Worm (Caenorhabditis elegans) whole organism, mixed stage, embryonic: Measurements from ENCODE around the gene ttr-38.

Source experiments
- M03D4.4 ChIP-seq: sonication (generic microtip); optimal IDR thresholded peaks from 2 replicates; lab custom pipeline; 2017; ENCODE audit warnings: mild to moderate bottlenecking, missing genetic modification characterization, missing compliant biosample characterization
- bed-3 ChIP-seq: fragments of 200-800 bp; sonication (Bioruptor generic); optimal IDR thresholded peaks from 3 replicates; lab custom pipeline; 2018; ENCODE audit warnings: mild to moderate bottlenecking, missing genetic modification characterization, moderate library complexity, missing compliant biosample characterization
- blmp-1 ChIP-seq: fragments of 150-350 bp; optimal IDR thresholded peaks from 2 replicates; lab custom pipeline; 2014; ENCODE audit warnings: missing biosample characterization, missing genetic modification characterization
- ceh-39 ChIP-seq: fragments of 150-350 bp; optimal IDR thresholded peaks from 2 replicates; lab custom pipeline; 2014; ENCODE audit warnings: missing biosample characterization, missing genetic modification characterization
- ceh-43 ChIP-seq: fragments of 200-800 bp; sonication (Bioruptor generic); optimal IDR thresholded peaks from 2 replicates; lab custom pipeline; 2018; ENCODE audit warnings: mild to moderate bottlenecking, missing genetic modification characterization, moderate library complexity, missing compliant biosample characterization
- ceh-83 ChIP-seq: fragments of 200-800 bp; sonication (Bioruptor generic); optimal IDR thresholded peaks from 2 replicates; lab custom pipeline; 2018; ENCODE audit warnings: mild to moderate bottlenecking, missing genetic modification characterization, missing compliant biosample characterization
- ces-1 ChIP-seq: fragments of 150-350 bp; optimal IDR thresholded peaks from 2 replicates; lab custom pipeline; 2014; ENCODE audit warnings: missing biosample characterization, missing genetic modification reagents, missing genetic modification characterization
- cnd-1 ChIP-seq: fragments of 200-800 bp; sonication (Bioruptor generic); optimal IDR thresholded peaks from 2 replicates; lab custom pipeline; 2018; ENCODE audit warnings: mild to moderate bottlenecking, missing genetic modification characterization, missing compliant biosample characterization
- drap-1 ChIP-seq: fragments of 200-800 bp; sonication (Bioruptor generic); optimal IDR thresholded peaks from 3 replicates; lab custom pipeline; 2018; ENCODE audit warnings: mild to moderate bottlenecking, missing genetic modification characterization, missing compliant biosample characterization
- elt-1 ChIP-seq: sonication (generic microtip); optimal IDR thresholded peaks from 2 replicates; lab custom pipeline; 2017; ENCODE audit warnings: missing genetic modification characterization, mild to moderate bottlenecking, missing compliant biosample characterization, antibody characterized with exemption, moderate library complexity, borderline replicate concordance; ENCODE audit not compliant: insufficient read depth
- elt-3 ChIP-seq: fragments of 150-350 bp; optimal IDR thresholded peaks from 2 replicates; lab custom pipeline; 2014; ENCODE audit warnings: missing biosample characterization, missing genetic modification characterization
- flh-1 ChIP-seq: fragments of 200-800 bp; sonication (Bioruptor generic); optimal IDR thresholded peaks from 2 replicates; lab custom pipeline; 2018; ENCODE audit warnings: mild to moderate bottlenecking, missing genetic modification characterization, moderate library complexity, missing compliant biosample characterization
- ham-2 ChIP-seq: fragments of 200-800 bp; sonication (Bioruptor generic); optimal IDR thresholded peaks from 2 replicates; lab custom pipeline; 2018; ENCODE audit warnings: mild to moderate bottlenecking, missing genetic modification characterization, missing compliant biosample characterization
- hlh-1 ChIP-seq: fragments of 150-350 bp; optimal IDR thresholded peaks from 2 replicates; lab custom pipeline; 2014; ENCODE audit warnings: missing biosample characterization, missing genetic modification reagents, missing genetic modification characterization
- lin-13 ChIP-seq: fragments of 150-350 bp; optimal IDR thresholded peaks from 2 replicates; lab custom pipeline; 2014; ENCODE audit warnings: missing biosample characterization, missing genetic modification characterization
- lin-32 ChIP-seq: fragments of 200-800 bp; sonication (Bioruptor generic); optimal IDR thresholded peaks from 2 replicates; lab custom pipeline; 2018; ENCODE audit warnings: mild to moderate bottlenecking, missing genetic modification characterization, missing compliant biosample characterization
- lsy-2 ChIP-seq: fragments of 150-350 bp; optimal IDR thresholded peaks from 2 replicates; lab custom pipeline; 2014; ENCODE audit warnings: missing biosample characterization, missing genetic modification characterization
- mab-5 ChIP-seq: fragments of 150-350 bp; optimal IDR thresholded peaks from 2 replicates; lab custom pipeline; 2014; ENCODE audit warnings: missing biosample characterization, missing genetic modification characterization
- mep-1 ChIP-seq: fragments of 150-350 bp; optimal IDR thresholded peaks from 2 replicates; lab custom pipeline; 2017; ENCODE audit warnings: missing biosample characterization, missing genetic modification reagents, missing genetic modification characterization, inconsistent platforms
- mls-2 ChIP-seq: sonication (generic microtip); optimal IDR thresholded peaks from 2 replicates; lab custom pipeline; 2016; ENCODE audit warnings: mild to moderate bottlenecking, missing genetic modification characterization, moderate library complexity, missing compliant biosample characterization
- nhr-12 ChIP-seq: fragments of 150-350 bp; optimal IDR thresholded peaks from 2 replicates; lab custom pipeline; 2014; ENCODE audit warnings: missing biosample characterization, missing genetic modification characterization
- nhr-2 ChIP-seq: fragments of 150-350 bp; optimal IDR thresholded peaks from 2 replicates; lab custom pipeline; 2014; ENCODE audit warnings: missing biosample characterization, missing genetic modification characterization
- nhr-237 ChIP-seq: fragments of 150-350 bp; optimal IDR thresholded peaks from 2 replicates; lab custom pipeline; 2014; ENCODE audit warnings: missing biosample characterization, missing genetic modification characterization
- nhr-28 ChIP-seq: fragments of 150-350 bp; optimal IDR thresholded peaks from 2 replicates; lab custom pipeline; 2014; ENCODE audit warnings: missing biosample characterization, missing genetic modification characterization
- nhr-76 ChIP-seq: sonication (generic microtip); optimal IDR thresholded peaks from 2 replicates; lab custom pipeline; 2017; ENCODE audit warnings: missing biosample characterization, missing genetic modification characterization
- pha-4 ChIP-seq: fragments of 150-350 bp; optimal IDR thresholded peaks from 2 replicates; lab custom pipeline; 2018; ENCODE audit warnings: missing biosample characterization, missing genetic modification reagents, missing genetic modification characterization
- sem-2 ChIP-seq: fragments of 200-800 bp; sonication (Bioruptor generic); optimal IDR thresholded peaks from 2 replicates; lab custom pipeline; 2018; ENCODE audit warnings: mild to moderate bottlenecking, missing genetic modification characterization, missing compliant biosample characterization
- snpc-4 ChIP-seq: fragments of 150-350 bp; optimal IDR thresholded peaks from 2 replicates; lab custom pipeline; 2014; ENCODE audit warnings: missing biosample characterization, missing genetic modification characterization
- sptf-1 ChIP-seq: sonication (generic microtip); optimal IDR thresholded peaks from 2 replicates; lab custom pipeline; 2017; ENCODE audit warnings: mild to moderate bottlenecking, missing genetic modification characterization, moderate library complexity, missing compliant biosample characterization
- tbx-8 ChIP-seq: fragments of 200-800 bp; sonication (Bioruptor generic); optimal IDR thresholded peaks from 2 replicates; lab custom pipeline; 2018; ENCODE audit warnings: mild to moderate bottlenecking, missing genetic modification characterization, moderate library complexity, missing compliant biosample characterization
- unc-120 ChIP-seq: sonication (generic microtip); optimal IDR thresholded peaks from 2 replicates; lab custom pipeline; 2017; ENCODE audit warnings: missing genetic modification characterization, missing compliant biosample characterization; ENCODE audit not compliant: poor library complexity, severe bottlenecking
- unc-39 ChIP-seq: fragments of 150-350 bp; optimal IDR thresholded peaks from 2 replicates; lab custom pipeline; 2014; ENCODE audit warnings: missing biosample characterization, missing genetic modification characterization
- unc-62 ChIP-seq: fragments of 150-350 bp; optimal IDR thresholded peaks from 2 replicates; lab custom pipeline; 2014; ENCODE audit warnings: missing biosample characterization, missing genetic modification reagents, missing genetic modification characterization
- zip-8 ChIP-seq: fragments of 150-350 bp; optimal IDR thresholded peaks from 2 replicates; lab custom pipeline; 2014; ENCODE audit warnings: missing biosample characterization, missing genetic modification characterization
- ztf-11 ChIP-seq: fragments of 150-350 bp; optimal IDR thresholded peaks from 2 replicates; lab custom pipeline; 2014; ENCODE audit warnings: missing biosample characterization, missing genetic modification characterization

Gene ttr-38

DNA sequence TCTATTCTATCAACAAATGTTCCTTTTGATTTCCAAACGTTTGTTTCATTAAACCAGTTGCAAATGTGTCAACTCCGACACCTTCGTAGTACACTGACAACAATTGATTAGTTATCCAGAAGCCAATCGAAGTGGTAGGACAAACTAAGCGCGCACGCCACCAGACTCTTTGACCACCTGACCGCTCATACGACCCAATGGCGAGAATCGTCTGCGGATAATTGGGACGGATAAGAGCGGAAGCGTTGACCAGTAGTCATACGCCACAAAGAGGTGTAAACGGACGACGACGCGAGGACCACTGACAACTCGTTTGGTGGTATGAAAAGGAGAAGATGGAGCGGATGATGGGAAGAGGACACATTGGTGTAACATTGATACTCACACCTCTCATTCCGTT lies 13.9 kb downstream of the ttr-38 start:
- TF ChIP-seq hlh-1 = peak; percentile 95
- TF ChIP-seq unc-120 (tag; lab: Kevin White, UChicago) = peak; percentile 62
- TF ChIP-seq zip-8 (tag; lab: Kevin White, UChicago) = no peak
- TF ChIP-seq unc-62 = peak; percentile 48

DNA sequence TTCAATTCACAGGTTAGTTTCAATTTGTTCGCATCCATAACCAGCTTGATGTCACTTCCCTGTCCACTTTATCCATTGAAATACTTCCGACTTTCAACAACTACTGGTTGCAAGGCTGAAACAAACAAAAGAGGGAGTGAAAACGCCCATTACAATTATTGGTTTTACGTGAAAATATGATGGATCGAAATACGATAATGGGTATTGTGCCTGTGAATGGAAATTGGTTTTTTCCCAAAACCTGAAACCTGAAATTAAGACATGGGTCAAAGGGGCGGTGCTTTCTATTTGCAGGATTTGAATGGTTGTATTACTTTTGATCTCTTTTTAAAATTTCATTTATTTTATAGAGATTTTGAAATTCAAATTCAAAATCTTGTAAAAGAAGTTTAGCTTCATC lies 15.5 kb downstream of the ttr-38 start, which contains the start of gene B0416.2:
Gene B0416.2, plus strand, starts transcription at position 301 of the 400 bp plus-strand sequence.
- TF ChIP-seq nhr-28 (tag; lab: Kevin White, UChicago) (no peak), bed-3 (GFP tag; lab: Kevin White, UChicago) (no peak), nhr-76 (tag; lab: Kevin White, UChicago) (no peak), nhr-2 (tag; lab: Kevin White, UChicago) (no peak), lin-13 (tag; lab: Kevin White, UChicago) (no peak)

DNA sequence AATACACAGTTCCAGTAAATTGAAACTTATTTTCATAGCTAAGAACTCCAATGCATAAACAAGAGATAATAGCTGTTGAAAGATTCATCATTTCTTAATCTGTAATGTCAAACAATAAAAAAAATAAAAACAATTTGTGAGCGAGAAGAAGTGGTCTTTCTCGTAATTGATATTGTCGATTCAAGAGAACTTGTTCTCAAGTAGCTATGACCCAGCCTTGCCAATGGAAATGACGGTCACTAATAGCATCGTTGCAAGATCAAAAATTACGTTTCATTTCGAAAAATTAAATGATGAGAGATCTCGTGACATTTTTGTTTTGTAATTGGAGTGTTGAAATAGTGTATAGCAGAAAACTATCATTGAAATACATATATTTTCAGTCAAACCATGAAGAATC lies 16.5 kb downstream of the ttr-38 start, which contains the start of gene B0416.7:
Gene B0416.7, minus strand, starts transcription at position 101 of the 400 bp plus-strand sequence.
- TF ChIP-seq nhr-2 (tag; lab: Kevin White, UChicago) (no peak), zip-8 (tag; lab: Kevin White, UChicago) (no peak), sem-2 (GFP tag; lab: Kevin White, UChicago) (no peak), mls-2 (no peak), pha-4 (tag; lab: Kevin White, UChicago) (no peak), ham-2 (GFP tag; lab: Kevin White, UChicago) (no peak), tbx-8 (GFP tag; lab: Kevin White, UChicago) (no peak), hlh-1 (no peak), elt-3 (tag; lab: Kevin White, UChicago) (no peak), flh-1 (GFP tag; lab: Kevin White, UChicago) (no peak), sptf-1 (tag; lab: Kevin White, UChicago) (no peak), ceh-43 (no peak), ceh-39 (no peak), ces-1 (GFP tag; lab: Kevin White, UChicago) (no peak), drap-1 (GFP tag; lab: Kevin White, UChicago) (no peak), nhr-12 (tag; lab: Kevin White, UChicago) (no peak), cnd-1 (tag; lab: Kevin White, UChicago) (no peak), blmp-1 (tag; lab: Kevin White, UChicago) (no peak)

DNA sequence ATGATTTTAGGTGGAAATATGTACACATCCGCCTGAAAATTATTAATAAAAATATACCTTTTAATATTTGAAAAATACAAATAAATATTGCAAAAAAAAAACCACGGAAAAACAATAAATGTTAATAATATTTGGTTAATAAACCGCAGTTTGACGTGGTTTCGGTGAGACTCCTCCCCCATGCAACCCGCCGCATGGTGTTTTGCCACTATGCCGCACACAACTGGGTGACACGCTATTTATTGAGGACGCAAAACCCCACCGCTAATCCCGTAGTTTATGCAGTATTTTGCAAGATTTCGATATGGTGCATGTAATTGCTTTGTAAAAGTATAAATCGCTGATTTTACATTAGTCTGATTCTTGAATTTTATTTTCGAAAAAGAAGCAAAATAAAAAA lies 17.7 kb downstream of the ttr-38 start, which contains the start of gene gly-13:
Gene gly-13, minus strand, starts transcription at position 32 of the 400 bp plus-strand sequence.
- TF ChIP-seq unc-62 (no peak), blmp-1 (tag; lab: Kevin White, UChicago) (peak; percentile 10), lin-32 (peak; percentile 35), ceh-43 (peak; percentile 56), sem-2 (GFP tag; lab: Kevin White, UChicago) (peak; percentile 48), nhr-12 (tag; lab: Kevin White, UChicago) (no peak), nhr-76 (tag; lab: Kevin White, UChicago) (peak; percentile 65), ceh-39 (no peak), ham-2 (GFP tag; lab: Kevin White, UChicago) (peak; percentile 27), lin-13 (tag; lab: Kevin White, UChicago) (no peak), pha-4 (tag; lab: Kevin White, UChicago) (peak; percentile 4), elt-1 (tag; lab: Kevin White, UChicago) (no peak), lsy-2 (tag; lab: Kevin White, UChicago) (peak; percentile 41), nhr-237 (no peak), zip-8 (tag; lab: Kevin White, UChicago) (no peak), unc-39 (tag; lab: Kevin White, UChicago) (no peak), bed-3 (GFP tag; lab: Kevin White, UChicago) (peak; percentile 26), ztf-11 (tag; lab: Kevin White, UChicago) (peak; percentile 15), mep-1 (tag; lab: Kevin White, UChicago) (peak; percentile 56), drap-1 (GFP tag; lab: Kevin White, UChicago) (no peak), sptf-1 (tag; lab: Kevin White, UChicago) (peak; percentile 87), tbx-8 (GFP tag; lab: Kevin White, UChicago) (peak; percentile 31), hlh-1 (peak; percentile 29), cnd-1 (tag; lab: Kevin White, UChicago) (peak; percentile 33), mab-5 (no peak), unc-120 (tag; lab: Kevin White, UChicago) (no peak), flh-1 (GFP tag; lab: Kevin White, UChicago) (peak; percentile 9), nhr-2 (tag; lab: Kevin White, UChicago) (no peak), mls-2 (peak; percentile 72), ces-1 (GFP tag; lab: Kevin White, UChicago) (peak; percentile 11), ceh-83 (GFP tag; lab: Kevin White, UChicago) (peak; percentile 19), M03D4.4 (tag; lab: Kevin White, UChicago) (no peak), snpc-4 (tag; lab: Kevin White, UChicago) (no peak), nhr-28 (tag; lab: Kevin White, UChicago) (no peak), elt-3 (tag; lab: Kevin White, UChicago) (no peak)
